Worm (Caenorhabditis elegans) whole organism, late embryonic: ENCODE data around the gene Y40A1A.2.

ENCODE experiments used
- ceh-22 ChIP-seq: sonication (generic microtip); optimal IDR thresholded peaks from 2 replicates; lab custom pipeline; 2017; ENCODE audit warnings: missing biosample characterization, missing genetic modification characterization
- ceh-34 ChIP-seq: sonication (generic microtip); optimal IDR thresholded peaks from 2 replicates; lab custom pipeline; 2016; ENCODE audit warnings: mild to moderate bottlenecking, missing genetic modification characterization, missing compliant biosample characterization
- madf-2 ChIP-seq: sonication (generic microtip); optimal IDR thresholded peaks from 2 replicates; lab custom pipeline; 2017; ENCODE audit warnings: missing genetic modification characterization, missing compliant biosample characterization
- mec-3 ChIP-seq: sonication (generic microtip); optimal IDR thresholded peaks from 2 replicates; lab custom pipeline; 2016; ENCODE audit warnings: borderline replicate concordance, missing genetic modification characterization, missing compliant biosample characterization
- pag-3 ChIP-seq: sonication (generic microtip); optimal IDR thresholded peaks from 2 replicates; lab custom pipeline; 2016; ENCODE audit warnings: missing compliant biosample characterization, missing genetic modification characterization, borderline replicate concordance
- pros-1 ChIP-seq: fragments of 150-350 bp; optimal IDR thresholded peaks from 2 replicates; lab custom pipeline; 2014; ENCODE audit warnings: missing biosample characterization, missing genetic modification reagents, missing genetic modification characterization
- rnt-1 ChIP-seq: sonication (generic microtip); optimal IDR thresholded peaks from 2 replicates; lab custom pipeline; 2016; ENCODE audit warnings: missing genetic modification characterization, missing compliant biosample characterization
- zip-5 ChIP-seq: sonication (generic microtip); optimal IDR thresholded peaks from 2 replicates; lab custom pipeline; 2016; ENCODE audit warnings: missing genetic modification characterization, missing compliant biosample characterization

Gene Y40A1A.2

ce11 chrX:2035172-2035571, 44.6 kb downstream of the Y40A1A.2 start, which contains the start of gene ergi-1:
Gene ergi-1 (minus strand): TSS chrX:2035272.
- no peak for TF ChIP-seq madf-2 (tag; lab: Kevin White, UChicago)

- TF ChIP-seq pag-3 (no peak), mec-3 (tag; lab: Kevin White, UChicago) (no peak), pros-1 (tag; lab: Kevin White, UChicago) (no peak), ceh-22 (tag; lab: Kevin White, UChicago) (no peak), rnt-1 (tag; lab: Kevin White, UChicago) (no peak)
Observed at ce11 chrX:2039358-2039757, 48.8 kb downstream of the Y40A1A.2 start, which contains the start of gene smex-2. Gene smex-2 (minus strand): TSS chrX:2039458.

DNA sequence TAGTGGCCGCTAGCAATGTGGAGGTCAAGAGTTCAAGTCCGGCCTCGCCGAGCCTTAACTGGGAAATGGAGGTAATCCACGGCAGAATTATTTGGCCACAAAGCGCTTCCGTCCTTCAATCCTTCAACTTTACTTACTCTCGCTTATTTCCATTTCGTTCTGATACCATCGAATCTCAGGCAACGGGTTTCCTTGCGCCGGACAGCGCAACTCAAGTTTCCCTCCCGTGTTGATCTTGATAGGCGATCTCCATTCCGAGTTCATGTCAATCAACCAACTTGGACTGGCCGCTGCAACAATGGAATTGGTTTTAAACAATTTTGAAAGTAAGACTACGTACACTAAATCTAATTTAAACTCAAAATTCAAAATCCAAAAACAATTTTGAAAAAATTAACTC, 50.3 kb downstream of the Y40A1A.2 start:
- TF ChIP-seq zip-5 (no peak), ceh-34 (tag; lab: Kevin White, UChicago) (no peak)
